Fruit fly (Drosophila melanogaster) whole organism: ENCODE results near the gene twin.

Source experiments
- CG8478 ChIP-seq: fragments of >200 bp; optimal IDR thresholded peaks from 2 replicates; lab custom pipeline; 2018; ENCODE audit warnings: inconsistent platforms
- Dll ChIP-seq: fragments of >200 bp; optimal IDR thresholded peaks from 2 replicates; lab custom pipeline; 2017
- EcR ChIP-seq, 2 experiments: fragments of >200 bp; optimal IDR thresholded peaks; 2 replicates each; lab custom pipeline; 2017; ENCODE audit warnings: missing biosample characterization in 2 of 2, missing genetic modification characterization in 2 of 2, missing genetic modification reagents in 2 of 2
- pan ChIP-seq: fragments of >200 bp; optimal IDR thresholded peaks from 2 replicates; lab custom pipeline; 2017
- psq ChIP-seq: fragments of >200 bp; optimal IDR thresholded peaks from 2 replicates; lab custom pipeline; 2017
- usp ChIP-seq: fragments of >200 bp; optimal IDR thresholded peaks from 2 replicates; lab custom pipeline; 2017; ENCODE audit warnings: missing biosample characterization, missing genetic modification characterization, mixed read lengths

DNA sequence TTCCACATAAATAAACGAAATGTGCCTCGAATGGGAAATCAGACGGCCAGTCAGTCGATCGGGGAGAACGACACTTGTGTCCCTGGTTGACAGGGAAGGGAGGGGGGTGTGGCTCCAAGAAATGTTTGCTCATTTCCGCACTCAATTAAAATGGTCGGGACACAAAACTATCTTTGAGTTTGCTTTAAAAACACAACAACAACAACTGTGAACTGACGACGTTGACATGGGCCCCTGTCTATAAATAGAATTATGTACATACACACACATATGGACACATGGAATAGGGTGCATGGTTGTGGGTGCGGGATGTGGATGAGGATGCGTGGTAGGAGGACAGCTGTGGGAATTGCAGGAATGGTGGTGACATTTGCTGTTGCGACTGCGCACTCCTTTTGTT lies 48.3 kb upstream of the twin start:
- TF ChIP-seq pan (no peak), Dll (no peak), CG8478 (lab: Kevin White, UChicago) (no peak), usp (GFP tag; lab: Kevin White, UChicago) (no peak), psq (lab: Kevin White, UChicago) (no peak), EcR (GFP tag; optimal IDR thresholded peaks at IDR 0.05; lab: Kevin White, UChicago) (peak in 1 of 2 experiments; percentile 18)
